Worm (Caenorhabditis elegans) whole organism, L4 larva: ENCODE measurements around the gene sptl-2.

Experiments
- ceh-44 ChIP-seq: fragments of 200-800 bp; sonication (Bioruptor generic); IDR thresholded peaks from 2 replicates; pipeline ENCODE4 v1.3.6; 2022; ENCODE audit warnings: missing genetic modification reagents, missing genetic modification characterization, missing compliant biosample characterization
- dmd-9 ChIP-seq: fragments of 200-800 bp; sonication (Bioruptor generic); IDR thresholded peaks from 2 replicates; pipeline ENCODE4 v1.3.6; 2022; ENCODE audit warnings: missing genetic modification reagents, missing genetic modification characterization, missing compliant biosample characterization
- fkh-10 ChIP-seq: fragments of 150-350 bp; optimal IDR thresholded peaks from 2 replicates; lab custom pipeline; 2014; ENCODE audit warnings: missing biosample characterization, missing genetic modification reagents, missing genetic modification characterization
- gei-8 ChIP-seq: fragments of 200-800 bp; sonication (Bioruptor generic); optimal IDR thresholded peaks from 2 replicates; lab custom pipeline; 2018; ENCODE audit warnings: mild to moderate bottlenecking, missing genetic modification characterization, missing compliant biosample characterization
- hlh-30 ChIP-seq: sonication (generic microtip); optimal IDR thresholded peaks from 2 replicates; lab custom pipeline; 2017; ENCODE audit warnings: antibody characterized with exemption, mild to moderate bottlenecking, missing genetic modification characterization, missing compliant biosample characterization; ENCODE audit not compliant: insufficient read depth
- madf-9 ChIP-seq: fragments of 200-800 bp; sonication (Bioruptor generic); conservative IDR thresholded peaks from 2 replicates; pipeline ENCODE4 v1.3.6; 2022; ENCODE audit warnings: missing genetic modification reagents, missing genetic modification characterization, missing compliant biosample characterization
- unc-62 ChIP-seq, 3 experiments: fragments of 150-350 bp in 1 of 3; sonication (generic microtip); optimal IDR thresholded peaks in 2 of 3; peaks in 1 of 3; 1 replicate in 1 of 3; 2 replicates in 2 of 3; lab custom pipeline; 2014 to 2017; ENCODE audit warnings: missing biosample characterization in 3 of 3, missing genetic modification characterization in 3 of 3, missing genetic modification reagents in 3 of 3, missing genotype in 1 of 3

ce11 chrV:8027429-8028142, 10.6 kb downstream of the sptl-2 start:
- no peak for TF ChIP-seq unc-62 (GFP tag; optimal IDR thresholded peaks at IDR 0.05 in 1 of 2; lab: Kevin White, UChicago)
- TF ChIP-seq unc-62 (tag; optimal IDR thresholded peaks at IDR 0.05; lab: Kevin White, UChicago): no peak
- no peak for TF ChIP-seq fkh-10 (GFP tag; lab: Kevin White, UChicago)
- TF ChIP-seq gei-8: no peak
- TF ChIP-seq hlh-30 (tag; lab: Kevin White, UChicago): no peak
- TF ChIP-seq ceh-44: no peak
- TF ChIP-seq dmd-9 (GFP tag; lab: Robert Waterston, UW): no peak
- no peak for TF ChIP-seq madf-9
